Worm (Caenorhabditis elegans): ENCODE data around the gene unc-1.
A peak's percentile ranks its signal among the peaks of the same experiment; 100 is the strongest.

Gene unc-1

DNA sequence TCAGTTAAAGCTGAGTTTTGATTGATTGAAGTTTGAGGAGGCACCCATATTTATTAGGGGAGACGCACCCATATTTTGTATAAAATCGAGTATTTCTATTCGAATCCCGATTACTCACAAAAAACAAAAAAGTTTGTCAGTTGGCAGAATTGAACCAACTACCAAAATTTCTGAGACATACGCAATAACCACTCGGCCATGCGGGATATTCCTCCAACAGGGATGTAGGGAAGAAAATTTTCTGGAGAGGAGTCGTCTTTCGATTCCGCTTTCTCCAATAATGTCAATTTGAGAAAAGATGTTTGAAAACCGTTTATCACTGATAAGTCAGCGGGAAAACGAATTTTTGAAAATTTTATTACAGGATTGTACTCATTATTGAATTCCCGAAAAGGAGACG, 8.3 kb upstream of the unc-1 start:
- TF ChIP-seq dox-1 (GFP tag; IDR thresholded peaks at IDR 0.05) (peak; percentile 66), lin-26 (GFP tag; IDR thresholded peaks at IDR 0.05) (peak; percentile 71), Y56A3A.18 (GFP tag; IDR thresholded peaks at IDR 0.05) (peak; percentile 68; the same call in 1 of the 2 replicates), B0261.1 (tag; optimal IDR thresholded peaks at IDR 0.05) (peak; percentile 55), rpc-1 (optimal IDR thresholded peaks at IDR 0.05) (peak; percentile 31), rpc-1 (tag; optimal IDR thresholded peaks at IDR 0.05) (peak; percentile 58), ztf-25 (GFP tag; IDR thresholded peaks at IDR 0.05) (0 out of 2 replicates have a peak, but pooled peaks have one; percentile 27), hmg-1.2 (GFP tag; IDR thresholded peaks at IDR 0.05) (peak; percentile 61; the same call in 1 of the 2 replicates), nfyb-1 (GFP tag; IDR thresholded peaks at IDR 0.05) (peak; percentile 45; the same call in 1 of the 2 replicates), rcor-1 (GFP tag; IDR thresholded peaks at IDR 0.05) (peak; percentile 44; the same call in 1 of the 2 replicates), tbp1 (GFP tag; optimal IDR thresholded peaks at IDR 0.05) (peak; percentile 80)

DNA sequence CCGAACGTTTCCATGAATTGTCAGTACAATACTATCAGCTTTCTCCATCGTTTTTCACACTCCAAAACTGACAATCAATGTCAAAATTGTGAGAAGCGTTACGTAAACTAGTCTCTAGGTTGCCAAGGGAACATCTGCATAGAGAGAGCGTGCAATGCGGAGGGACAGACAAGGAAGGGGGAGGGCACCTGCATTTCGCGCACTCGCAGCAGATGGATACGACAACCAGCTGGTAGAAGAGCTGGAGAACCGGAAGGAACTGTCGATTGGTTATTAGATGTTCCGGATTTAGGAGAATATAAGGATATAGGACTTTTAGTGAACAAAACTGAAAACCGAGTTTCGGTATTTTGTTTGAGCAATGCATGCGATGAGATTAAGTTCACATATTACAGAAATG, 6.7 kb upstream of the unc-1 start, which contains the start of gene mksr-1:
TSS of gene mksr-1 (minus strand) at position 144 of the 400 bp plus-strand sequence.
- no peak for TF ChIP-seq ets-4 (GFP tag; optimal IDR thresholded peaks at IDR 0.05)
- no peak for TF ChIP-seq T26A5.8 (tag; optimal IDR thresholded peaks at IDR 0.05)
- TF ChIP-seq rcor-1 (GFP tag; IDR thresholded peaks at IDR 0.05): no peak
- no peak for TF ChIP-seq ztf-25 (GFP tag; IDR thresholded peaks at IDR 0.05)
- TF ChIP-seq zfh-2 (GFP tag; conservative IDR thresholded peaks at IDR 0.05): 0 out of 2 replicates have a peak, but pooled peaks have one; percentile 12
- TF ChIP-seq chd-7 (tag; optimal IDR thresholded peaks at IDR 0.05): no peak
- 0 out of 2 replicates have a peak, but pooled peaks have one; percentile 16 for TF ChIP-seq egrh-3 (GFP tag; IDR thresholded peaks at IDR 0.05)
- no peak for TF ChIP-seq nhr-120 (GFP tag; IDR thresholded peaks at IDR 0.05)

DNA sequence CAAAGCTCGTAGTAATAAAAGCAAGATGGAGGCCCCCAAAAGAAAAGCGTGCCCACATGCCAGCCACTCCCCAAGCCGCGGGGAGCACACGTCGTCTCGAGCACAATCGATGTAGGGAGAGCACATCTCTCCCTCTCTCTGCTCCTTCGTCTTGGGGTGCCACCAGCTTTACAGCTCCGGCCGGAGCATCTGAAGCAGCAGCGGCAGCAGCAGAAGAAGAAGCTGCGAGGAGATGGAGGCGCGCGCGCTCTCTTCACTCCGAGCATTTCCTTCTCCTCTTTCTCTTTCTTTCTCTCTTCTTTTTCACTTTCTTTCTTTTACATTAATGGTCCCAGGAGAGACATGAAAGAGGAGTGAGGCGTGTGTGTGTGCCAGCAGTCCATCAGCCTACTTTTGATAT, 1.8 kb upstream of the unc-1 start:
- TF ChIP-seq K11D2.4 (GFP tag; IDR thresholded peaks at IDR 0.05) (peak; percentile 50; the same call in 1 of the 2 replicates), egrh-3 (GFP tag; IDR thresholded peaks at IDR 0.05) (peak; percentile 92), ceh-40 (GFP tag; IDR thresholded peaks at IDR 0.05) (no peak), atf-7 (tag; optimal IDR thresholded peaks at IDR 0.05) (peak; percentile 3), lin-40 (tag; optimal IDR thresholded peaks at IDR 0.05) (peak; percentile 50), zfh-2 (GFP tag; conservative IDR thresholded peaks at IDR 0.05) (peak; percentile 98), ama-1 (optimal IDR thresholded peaks at IDR 0.05) (no peak), ama-1 (GFP tag; optimal IDR thresholded peaks at IDR 0.05) (no peak), mcd-1 (GFP tag; IDR thresholded peaks at IDR 0.05) (peak; percentile 52), him-1 (tag; optimal IDR thresholded peaks at IDR 0.05) (no peak), hmg-1.2 (GFP tag; IDR thresholded peaks at IDR 0.05) (peak; percentile 34; the same call in 1 of the 2 replicates), pbrm-1 (GFP tag; IDR thresholded peaks at IDR 0.05) (peak; percentile 29; the same call in 1 of the 2 replicates), C06A6.2 (GFP tag; conservative IDR thresholded peaks at IDR 0.05) (0 out of 2 replicates have a peak, but pooled peaks have one; percentile 15), chd-7 (tag; optimal IDR thresholded peaks at IDR 0.05) (peak; percentile 63), cebp-1 (GFP tag; IDR thresholded peaks at IDR 0.05) (no peak), cebp-1 (tag; optimal IDR thresholded peaks at IDR 0.05) (peak; percentile 46), let-607 (tag; optimal IDR thresholded peaks at IDR 0.05) (no peak), F10E7.11 (tag; optimal IDR thresholded peaks at IDR 0.05) (peak; percentile 28), K12H6.12 (tag; optimal IDR thresholded peaks at IDR 0.05) (peak; percentile 72), unc-130 (GFP tag; optimal IDR thresholded peaks at IDR 0.05) (no peak)

DNA sequence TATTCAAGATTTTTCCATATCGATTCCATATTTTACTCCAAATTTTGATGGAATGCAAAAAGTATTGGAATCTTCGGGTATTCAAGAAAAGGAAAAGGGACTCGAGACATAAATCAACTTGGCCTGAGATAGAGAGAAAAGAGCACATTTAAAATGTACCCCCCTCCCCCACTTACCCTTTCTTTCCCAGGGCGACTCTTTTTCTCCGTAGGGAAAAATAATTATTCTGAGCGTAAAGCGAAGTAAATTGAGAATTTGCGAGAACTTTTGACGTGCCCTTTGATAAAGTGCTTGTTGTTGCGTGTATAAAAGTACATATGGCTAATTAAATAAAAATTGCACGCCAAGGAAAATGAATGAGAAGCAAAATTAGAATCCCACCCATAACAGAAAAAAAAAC, 1.5 kb downstream of the unc-1 start:
- TF ChIP-seq aptf-2 (GFP tag; conservative IDR thresholded peaks at IDR 0.05) (no peak), madf-3 (GFP tag; IDR thresholded peaks at IDR 0.05) (0 out of 2 replicates have a peak, but pooled peaks have one; percentile 10)

All from whole organism, young adult.